Worm (Caenorhabditis elegans) whole organism, L3 larva: ENCODE results near the gene spl-3.

Experiments used
- ZK546.5 ChIP-seq: sonication (generic microtip); optimal IDR thresholded peaks from 2 replicates; lab custom pipeline; 2017; ENCODE audit warnings: missing biosample characterization, missing genetic modification characterization
- aly-2 ChIP-seq: fragments of 150-350 bp; optimal IDR thresholded peaks from 2 replicates; lab custom pipeline; 2014; ENCODE audit warnings: missing biosample characterization, missing genetic modification characterization
- ama-1 ChIP-seq: fragments of 150-350 bp; optimal IDR thresholded peaks from 2 replicates; lab custom pipeline; 2018
- egl-27 ChIP-seq: sonication (generic microtip); optimal IDR thresholded peaks from 4 replicates; lab custom pipeline; 2017; ENCODE audit warnings: missing biosample characterization, missing genetic modification reagents, missing genetic modification characterization
- elt-1 ChIP-seq: fragments of 150-350 bp; optimal IDR thresholded peaks from 2 replicates; lab custom pipeline; 2014; ENCODE audit warnings: missing biosample characterization, missing genetic modification characterization
- fkh-10 ChIP-seq: sonication (generic microtip); optimal IDR thresholded peaks from 2 replicates; lab custom pipeline; 2017; ENCODE audit warnings: missing biosample characterization, missing genetic modification reagents, missing genetic modification characterization
- mml-1 ChIP-seq: fragments of 150-350 bp; sonication (generic microtip); optimal IDR thresholded peaks from 3 replicates; lab custom pipeline; 2014; ENCODE audit warnings: missing biosample characterization, missing genetic modification characterization
- nhr-25 ChIP-seq: sonication (generic microtip); optimal IDR thresholded peaks from 2 replicates; lab custom pipeline; 2017; ENCODE audit warnings: missing biosample characterization, missing genetic modification characterization
- nhr-77 ChIP-seq: fragments of 150-350 bp; optimal IDR thresholded peaks from 2 replicates; lab custom pipeline; 2014; ENCODE audit warnings: missing biosample characterization, missing genetic modification characterization
- snpc-4 ChIP-seq: fragments of 150-350 bp; optimal IDR thresholded peaks from 2 replicates; lab custom pipeline; 2014; ENCODE audit warnings: missing biosample characterization, missing genetic modification characterization
- unc-39 ChIP-seq: sonication (generic microtip); optimal IDR thresholded peaks from 4 replicates; lab custom pipeline; 2017; ENCODE audit warnings: missing biosample characterization, missing genetic modification characterization
- ztf-11 ChIP-seq: fragments of 150-350 bp; optimal IDR thresholded peaks from 2 replicates; lab custom pipeline; 2014; ENCODE audit warnings: missing biosample characterization, missing genetic modification characterization
- ztf-4 ChIP-seq: fragments of 150-350 bp; optimal IDR thresholded peaks from 2 replicates; lab custom pipeline; 2014; ENCODE audit warnings: missing biosample characterization, missing genetic modification characterization

ce11 chrIV:1224781-1225180, 31.9 kb downstream of the spl-3 start:
- TF ChIP-seq ama-1 (no peak), ZK546.5 (tag; lab: Kevin White, UChicago) (no peak), unc-39 (tag; lab: Kevin White, UChicago) (no peak), mml-1 (tag; lab: Kevin White, UChicago) (no peak), snpc-4 (tag; lab: Kevin White, UChicago) (no peak), elt-1 (no peak), fkh-10 (GFP tag; lab: Kevin White, UChicago) (no peak), nhr-25 (tag; lab: Kevin White, UChicago) (no peak), ztf-11 (tag; lab: Kevin White, UChicago) (no peak), aly-2 (tag; lab: Kevin White, UChicago) (no peak), egl-27 (tag; lab: Kevin White, UChicago) (no peak), ztf-4 (tag; lab: Kevin White, UChicago) (no peak), nhr-77 (tag; lab: Kevin White, UChicago) (no peak)
